Worm (Caenorhabditis elegans): ENCODE measurements around the gene C04F5.2.

- no peak for TF ChIP-seq him-1 (tag; optimal IDR thresholded peaks at IDR 0.05)
- no peak for TF ChIP-seq W03F9.2 (tag; optimal IDR thresholded peaks at IDR 0.05)
Observed at ce11 chrV:5069440-5069839, 27.5 kb downstream of the C04F5.2 start, which contains the start of gene Y58A7A.1.
